Worm (Caenorhabditis elegans) whole organism, early embryonic: ENCODE measurements around the gene Y51A2A.4.

Experiments used
- ceh-13 ChIP-seq: fragments of 200-800 bp; sonication (Bioruptor generic); optimal IDR thresholded peaks from 2 replicates; lab custom pipeline; 2018; ENCODE audit warnings: mild to moderate bottlenecking, missing genetic modification characterization, missing compliant biosample characterization
- ets-7 ChIP-seq: sonication (generic microtip); optimal IDR thresholded peaks from 2 replicates; lab custom pipeline; 2016; ENCODE audit warnings: missing genotype, missing genetic modification characterization, missing compliant biosample characterization

ce11 chrV:18323231-18323630 lies 32.5 kb downstream of the Y51A2A.4 start, which contains the start of gene B0462.5:
- no peak for TF ChIP-seq ceh-13 (GFP tag; lab: Kevin White, UChicago)
- no peak for TF ChIP-seq ets-7 (tag; lab: Kevin White, UChicago)
